Worm (Caenorhabditis elegans) whole organism, young adult: ENCODE results near the gene R02F11.12.
A peak's percentile ranks its signal among the peaks of the same experiment; 100 is the strongest.

Experiments
- B0035.1 ChIP-seq: sonication (generic microtip); optimal IDR thresholded peaks from 2 replicates; lab custom pipeline; 2016; ENCODE audit warnings: missing genetic modification characterization, mild to moderate bottlenecking, missing compliant biosample characterization, missing genotype, missing genetic modification reagents
- B0261.1 ChIP-seq: sonication (generic microtip); optimal IDR thresholded peaks from 2 replicates; lab custom pipeline; 2016; ENCODE audit warnings: mild to moderate bottlenecking, missing genetic modification characterization, moderate library complexity, missing compliant biosample characterization
- D2030.7 ChIP-seq: fragments of 200-800 bp; sonication (Bioruptor generic); IDR thresholded peaks from 2 replicates; pipeline ENCODE4 v1.3.6; 2022; ENCODE audit warnings: missing genetic modification reagents, missing genetic modification characterization, missing compliant biosample characterization
- F22D6.2 ChIP-seq: sonication (generic microtip); optimal IDR thresholded peaks from 2 replicates; lab custom pipeline; 2016; ENCODE audit warnings: mild to moderate bottlenecking, missing genetic modification characterization, missing compliant biosample characterization
- F37B4.10 ChIP-seq: fragments of 200-800 bp; sonication (Bioruptor generic); IDR thresholded peaks from 2 replicates; pipeline ENCODE4 v1.3.6; 2022; ENCODE audit warnings: missing genetic modification characterization, missing compliant biosample characterization
- F52B5.7 ChIP-seq: sonication (generic microtip); optimal IDR thresholded peaks from 2 replicates; lab custom pipeline; 2016; ENCODE audit warnings: mild to moderate bottlenecking, missing genetic modification characterization, missing compliant biosample characterization
- Y53G8AR.9 ChIP-seq: fragments of 200-800 bp; sonication (Bioruptor generic); conservative IDR thresholded peaks from 2 replicates; pipeline ENCODE4 v1.3.6; 2022; ENCODE audit warnings: missing genetic modification reagents, missing genetic modification characterization, missing compliant biosample characterization
- Y56A3A.18 ChIP-seq: fragments of 200-800 bp; sonication (Bioruptor generic); IDR thresholded peaks from 2 replicates; pipeline ENCODE4 v1.3.6; 2022; ENCODE audit warnings: missing genetic modification reagents, missing genetic modification characterization, missing compliant biosample characterization
- bed-1 ChIP-seq: fragments of 200-800 bp; sonication (Bioruptor generic); IDR thresholded peaks from 2 replicates; pipeline ENCODE4 v1.3.6; 2022; ENCODE audit warnings: missing genetic modification reagents, missing genetic modification characterization, missing compliant biosample characterization
- bed-2 ChIP-seq: fragments of 200-800 bp; sonication (Bioruptor generic); IDR thresholded peaks from 2 replicates; pipeline ENCODE4 v1.3.6; 2022; ENCODE audit warnings: missing genetic modification reagents, missing genetic modification characterization, missing compliant biosample characterization
- cebp-2 ChIP-seq: fragments of 200-800 bp; sonication (Bioruptor generic); IDR thresholded peaks from 2 replicates; pipeline ENCODE4 v1.3.6; 2022; ENCODE audit warnings: missing genetic modification characterization, missing compliant biosample characterization
- ceh-27 ChIP-seq: fragments of 200-800 bp; sonication (Bioruptor generic); optimal IDR thresholded peaks from 2 replicates; lab custom pipeline; 2018; ENCODE audit warnings: mild to moderate bottlenecking, missing genetic modification characterization, moderate library complexity, missing compliant biosample characterization
- ceh-91 ChIP-seq: fragments of 200-800 bp; sonication (Bioruptor generic); IDR thresholded peaks from 2 replicates; pipeline ENCODE4 v1.3.6; 2022; ENCODE audit warnings: missing genetic modification reagents, missing genetic modification characterization, missing compliant biosample characterization
- dpff-1 ChIP-seq: sonication (generic microtip); optimal IDR thresholded peaks from 2 replicates; lab custom pipeline; 2017; ENCODE audit warnings: mild to moderate bottlenecking, missing genetic modification characterization, missing compliant biosample characterization
- efl-1 ChIP-seq: fragments of 150-350 bp; optimal IDR thresholded peaks from 2 replicates; lab custom pipeline; 2014; ENCODE audit warnings: missing biosample characterization, missing genetic modification reagents, missing genetic modification characterization
- fkh-3 ChIP-seq: sonication (generic microtip); optimal IDR thresholded peaks from 2 replicates; lab custom pipeline; 2016; ENCODE audit warnings: mild to moderate bottlenecking, missing genetic modification characterization, missing compliant biosample characterization
- hlh-12 ChIP-seq: sonication (generic microtip); optimal IDR thresholded peaks from 2 replicates; lab custom pipeline; 2016; ENCODE audit warnings: missing genetic modification characterization, missing compliant biosample characterization
- hmg-1.2 ChIP-seq: fragments of 200-800 bp; sonication (Bioruptor generic); IDR thresholded peaks from 2 replicates; pipeline ENCODE4 v1.3.6; 2022; ENCODE audit warnings: missing genetic modification reagents, missing genetic modification characterization, missing compliant biosample characterization
- hmg-20 ChIP-seq: fragments of 200-800 bp; sonication (Bioruptor generic); IDR thresholded peaks from 2 replicates; pipeline ENCODE4 v1.3.6; 2022; ENCODE audit warnings: missing genetic modification reagents, missing genetic modification characterization, missing compliant biosample characterization
- hrde-1 ChIP-seq: sonication (generic microtip); optimal IDR thresholded peaks from 2 replicates; lab custom pipeline; 2016; ENCODE audit warnings: missing genetic modification characterization, mild to moderate bottlenecking, missing compliant biosample characterization, moderate library complexity, missing genotype, missing genetic modification reagents, borderline replicate concordance
- hsf-1 ChIP-seq: fragments of 200-800 bp; sonication (Bioruptor generic); IDR thresholded peaks from 2 replicates; pipeline ENCODE4 v1.3.6; 2022; ENCODE audit warnings: missing genetic modification reagents, missing genetic modification characterization, missing compliant biosample characterization
- lsy-27 ChIP-seq: sonication (generic microtip); optimal IDR thresholded peaks from 2 replicates; lab custom pipeline; 2017; ENCODE audit warnings: missing genetic modification characterization, mild to moderate bottlenecking, missing compliant biosample characterization, antibody characterized with exemption, missing genotype, borderline replicate concordance; ENCODE audit not compliant: insufficient read depth
- madf-10 ChIP-seq: sonication (generic microtip); optimal IDR thresholded peaks from 2 replicates; lab custom pipeline; 2016; ENCODE audit warnings: mild to moderate bottlenecking, missing genetic modification characterization, missing compliant biosample characterization
- madf-3 ChIP-seq: fragments of 200-800 bp; sonication (Bioruptor generic); IDR thresholded peaks from 2 replicates; pipeline ENCODE4 v1.3.6; 2022; ENCODE audit warnings: missing genetic modification reagents, missing genetic modification characterization, missing compliant biosample characterization
- madf-6 ChIP-seq: fragments of 200-800 bp; sonication (Bioruptor generic); IDR thresholded peaks from 2 replicates; pipeline ENCODE4 v1.3.6; 2022; ENCODE audit warnings: missing genetic modification reagents, missing genetic modification characterization, missing compliant biosample characterization
- mcd-1 ChIP-seq: fragments of 200-800 bp; sonication (Bioruptor generic); IDR thresholded peaks from 2 replicates; pipeline ENCODE4 v1.3.6; 2022; ENCODE audit warnings: missing genetic modification reagents, missing genetic modification characterization, missing compliant biosample characterization
- nhr-179 ChIP-seq: sonication (generic microtip); optimal IDR thresholded peaks from 2 replicates; lab custom pipeline; 2016; ENCODE audit warnings: mild to moderate bottlenecking, missing genetic modification characterization, missing compliant biosample characterization
- nhr-27 ChIP-seq: fragments of 200-800 bp; sonication (Bioruptor generic); optimal IDR thresholded peaks from 2 replicates; lab custom pipeline; 2018; ENCODE audit warnings: mild to moderate bottlenecking, missing genetic modification characterization, moderate library complexity, missing compliant biosample characterization
- nhr-80 ChIP-seq: sonication (generic microtip); optimal IDR thresholded peaks from 2 replicates; lab custom pipeline; 2016; ENCODE audit warnings: missing genetic modification characterization, missing compliant biosample characterization
- nhr-90 ChIP-seq: sonication (generic microtip); optimal IDR thresholded peaks from 2 replicates; lab custom pipeline; 2016; ENCODE audit warnings: missing genotype, mild to moderate bottlenecking, missing genetic modification characterization, missing compliant biosample characterization
- pbrm-1 ChIP-seq: fragments of 200-800 bp; sonication (Bioruptor generic); IDR thresholded peaks from 2 replicates; pipeline ENCODE4 v1.3.6; 2022; ENCODE audit warnings: missing genetic modification reagents, missing genetic modification characterization, missing compliant biosample characterization
- pha-4 ChIP-seq: fragments of 150-350 bp; sonication (generic microtip); optimal IDR thresholded peaks from 2 replicates; lab custom pipeline; 2014; ENCODE audit warnings: missing biosample characterization, missing genetic modification reagents, missing genetic modification characterization
- rec-8 ChIP-seq, 2 experiments: sonication (generic microtip); optimal IDR thresholded peaks; 2 replicates each; lab custom pipeline; 2016; ENCODE audit warnings: mild to moderate bottlenecking in 2 of 2, missing genetic modification characterization in 2 of 2, missing genetic modification reagents in 2 of 2, missing genotype in 2 of 2, missing biosample characterization in 1 of 2, missing compliant biosample characterization in 1 of 2, moderate library complexity in 1 of 2
- rpc-1 ChIP-seq, 2 experiments: fragments of 150-350 bp in 1 of 2; sonication (generic microtip) in 1 of 2; optimal IDR thresholded peaks; 2 replicates each; lab custom pipeline; 2014 to 2018; ENCODE audit warnings: missing biosample characterization in 1 of 2, missing genetic modification characterization in 1 of 2, missing genetic modification reagents in 1 of 2, missing genotype in 1 of 2
- snpc-3.4 ChIP-seq: sonication (generic microtip); optimal IDR thresholded peaks from 2 replicates; lab custom pipeline; 2017; ENCODE audit warnings: missing genetic modification characterization, mild to moderate bottlenecking, missing compliant biosample characterization, antibody characterized with exemption, moderate library complexity, missing genotype, missing genetic modification reagents
- tbp1 ChIP-seq: fragments of 200-800 bp; sonication (Bioruptor generic); optimal IDR thresholded peaks from 2 replicates; lab custom pipeline; 2018; ENCODE audit warnings: mild to moderate bottlenecking, missing genetic modification characterization, missing compliant biosample characterization
- tlf-1 ChIP-seq: fragments of 200-800 bp; sonication (Bioruptor generic); optimal IDR thresholded peaks from 2 replicates; lab custom pipeline; 2018; ENCODE audit warnings: mild to moderate bottlenecking, missing genetic modification characterization, missing compliant biosample characterization
- zim-3 ChIP-seq: sonication (generic microtip); optimal IDR thresholded peaks from 2 replicates; lab custom pipeline; 2017; ENCODE audit warnings: mild to moderate bottlenecking, missing genetic modification characterization, moderate library complexity, missing compliant biosample characterization

Gene R02F11.12

DNA sequence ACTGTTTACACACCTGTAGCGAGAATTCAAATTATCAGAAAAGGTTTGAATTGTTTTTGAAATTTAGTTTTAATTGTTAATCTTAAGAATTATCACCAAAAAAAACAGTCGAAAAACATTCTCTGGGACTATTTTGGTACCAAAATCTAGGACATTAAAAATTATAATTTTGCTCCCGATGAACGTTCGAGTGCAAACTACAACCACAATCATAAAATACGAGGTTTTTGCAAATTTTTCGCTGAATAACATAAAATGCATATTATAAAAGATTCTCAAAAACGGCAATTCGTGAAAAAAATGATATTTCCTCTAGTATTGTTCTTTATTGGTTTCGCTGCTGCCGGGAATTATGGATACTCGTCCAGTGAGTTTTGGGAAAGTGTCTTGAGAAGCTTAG is at the start of gene R02F11.12:
TSS of gene R02F11.12 (plus strand) at position 301 of the 400 bp plus-strand sequence.
- TF ChIP-seq B0035.1 (tag; lab: Kevin White, UChicago) (no peak), F22D6.2 (tag; lab: Kevin White, UChicago) (no peak), bed-1 (GFP tag; lab: Robert Waterston, UW) (no peak), hrde-1 (no peak), tlf-1 (GFP tag; lab: Kevin White, UChicago) (no peak), bed-2 (GFP tag; lab: Robert Waterston, UW) (no peak), madf-6 (GFP tag; lab: Robert Waterston, UW) (no peak), dpff-1 (no peak), lsy-27 (no peak), hsf-1 (GFP tag; lab: Robert Waterston, UW) (no peak), nhr-27 (tag; lab: Kevin White, UChicago) (no peak), ceh-27 (GFP tag; lab: Kevin White, UChicago) (no peak)

ce11 chrV:4742190-4742589 is 48.3 kb upstream of the R02F11.12 start, which contains the start of gene ugt-61:
Gene ugt-61, plus strand, starts transcription at chrV:4742422.
- TF ChIP-seq hmg-1.2 (peak; percentile 51; the same call in 1 of the 2 replicates), nhr-80 (peak; percentile 16), pha-4 (no peak)

DNA sequence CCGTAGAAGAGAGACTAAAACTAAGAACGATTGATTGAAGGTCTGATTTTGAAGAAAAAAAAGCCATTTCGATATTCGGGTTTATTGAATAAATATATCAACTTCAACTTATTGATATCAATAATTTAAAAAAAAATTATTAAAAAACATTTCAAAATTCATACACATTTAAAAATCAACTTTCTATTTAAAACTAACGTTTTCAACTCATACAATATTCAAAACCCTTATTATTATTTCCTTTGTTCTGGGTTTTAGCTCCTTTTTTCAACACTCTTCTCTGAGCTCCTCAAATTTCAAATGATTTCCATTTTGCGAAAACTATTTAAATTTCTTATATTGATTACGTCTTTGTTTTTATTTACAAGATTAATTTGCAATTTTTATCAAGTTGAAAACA is 45.2 kb upstream of the R02F11.12 start, which contains the start of gene C18G1.7:
TSS of gene C18G1.7 (plus strand) at position 301 of the 400 bp plus-strand sequence.
- TF ChIP-seq efl-1 (GFP tag; lab: Kevin White, UChicago) (no peak), Y56A3A.18 (GFP tag; lab: Robert Waterston, UW) (no peak), nhr-90 (tag; lab: Kevin White, UChicago) (no peak), zim-3 (tag; lab: Kevin White, UChicago) (no peak), hlh-12 (no peak), F52B5.7 (no peak), mcd-1 (GFP tag; lab: Robert Waterston, UW) (no peak), fkh-3 (tag; lab: Kevin White, UChicago) (no peak), bed-1 (GFP tag; lab: Robert Waterston, UW) (no peak), hmg-20 (GFP tag; lab: Robert Waterston, UW) (no peak)

- TF ChIP-seq rpc-1 (optimal IDR thresholded peaks at IDR 0.05; lab: Kevin White, UChicago) (no peak), rpc-1 (tag; optimal IDR thresholded peaks at IDR 0.05; lab: Kevin White, UChicago) (no peak), nhr-27 (tag; lab: Kevin White, UChicago) (no peak), madf-3 (no peak), hsf-1 (GFP tag; lab: Robert Waterston, UW) (no peak), pbrm-1 (no peak), D2030.7 (GFP tag; lab: Robert Waterston, UW) (no peak), B0261.1 (tag; lab: Kevin White, UChicago) (no peak), nhr-179 (no peak), mcd-1 (GFP tag; lab: Robert Waterston, UW) (no peak), tbp1 (GFP tag; lab: Kevin White, UChicago) (no peak), F37B4.10 (GFP tag; lab: Robert Waterston, UW) (no peak), cebp-2 (GFP tag; lab: Robert Waterston, UW) (no peak), ceh-91 (GFP tag; lab: Robert Waterston, UW) (no peak), snpc-3.4 (tag; lab: Kevin White, UChicago) (no peak), madf-6 (GFP tag; lab: Robert Waterston, UW) (no peak), madf-10 (no peak), rec-8 (tag; optimal IDR thresholded peaks at IDR 0.05; lab: Kevin White, UChicago) (no peak), Y53G8AR.9 (no peak)
These were observed 40.2 kb upstream of the R02F11.12 start, which contains the start of gene C18G1.6 for ce11 chrV:4750294-4750693. Gene C18G1.6, plus strand, starts transcription at chrV:4750594.
